Fruit fly (Drosophila melanogaster) whole organism, prepupa: ENCODE results near the gene zpg.

ENCODE experiments used
- CG10631 ChIP-seq: fragments of 200-800 bp; sonication (Bioruptor generic); optimal IDR thresholded peaks from 2 replicates; lab custom pipeline; 2016; ENCODE audit warnings: missing biosample characterization, missing genetic modification characterization
- CG10669 ChIP-seq: fragments of 200-800 bp; sonication (Bioruptor generic); optimal IDR thresholded peaks from 3 replicates; lab custom pipeline; 2018; ENCODE audit warnings: missing biosample characterization, mild to moderate bottlenecking, missing genetic modification characterization, moderate library complexity
- CG11294 ChIP-seq: fragments of 200-800 bp; sonication (Bioruptor generic); IDR thresholded peaks from 2 replicates; pipeline ENCODE4 v1.3.6; 2022; ENCODE audit warnings: missing biosample characterization, missing genetic modification characterization
- CG11762 ChIP-seq: fragments of 200-800 bp; sonication (Bioruptor generic); optimal IDR thresholded peaks from 3 replicates; lab custom pipeline; 2016; ENCODE audit warnings: missing biosample characterization, missing genetic modification characterization; ENCODE audit not compliant: insufficient read depth
- CG11902 ChIP-seq: fragments of 200-800 bp; sonication (Bioruptor generic); optimal IDR thresholded peaks from 3 replicates; lab custom pipeline; 2016; ENCODE audit warnings: missing biosample characterization, missing genetic modification characterization
- CG15336 ChIP-seq: fragments of 200-800 bp; sonication (Bioruptor generic); IDR thresholded peaks from 2 replicates; pipeline ENCODE4 v1.3.6; 2022; ENCODE audit warnings: missing biosample characterization, missing genetic modification characterization
- CG3032 ChIP-seq: fragments of 200-800 bp; optimal IDR thresholded peaks from 2 replicates; lab custom pipeline; 2019; ENCODE audit warnings: missing biosample characterization, mild to moderate bottlenecking, missing genetic modification characterization, moderate library complexity
- CG31627 ChIP-seq: fragments of 200-800 bp; sonication (Bioruptor generic); optimal IDR thresholded peaks from 3 replicates; lab custom pipeline; 2016; ENCODE audit warnings: missing biosample characterization, missing genetic modification characterization
- CG32006 ChIP-seq: fragments of 200-800 bp; sonication (Bioruptor generic); optimal IDR thresholded peaks from 3 replicates; lab custom pipeline; 2017; ENCODE audit warnings: missing biosample characterization, mild to moderate bottlenecking, missing genetic modification characterization
- CG34406 ChIP-seq: fragments of 200-800 bp; sonication (Bioruptor generic); optimal IDR thresholded peaks from 3 replicates; lab custom pipeline; 2016; ENCODE audit warnings: missing biosample characterization, missing genetic modification characterization
- CG3919 ChIP-seq: fragments of 200-800 bp; sonication (Bioruptor generic); optimal IDR thresholded peaks from 3 replicates; lab custom pipeline; 2016; ENCODE audit warnings: missing biosample characterization, missing genetic modification characterization
- CG4318 ChIP-seq: fragments of 200-800 bp; sonication (Bioruptor generic); optimal IDR thresholded peaks from 3 replicates; lab custom pipeline; 2017; ENCODE audit warnings: missing biosample characterization, mild to moderate bottlenecking, missing genetic modification characterization
- CG6163 ChIP-seq: fragments of 200-800 bp; sonication (Bioruptor generic); IDR thresholded peaks from 3 replicates; pipeline ENCODE4 v1.3.6; 2022; ENCODE audit warnings: missing biosample characterization, missing genetic modification characterization
- CG6792 ChIP-seq: fragments of 200-800 bp; sonication (Bioruptor generic); optimal IDR thresholded peaks from 3 replicates; lab custom pipeline; 2016; ENCODE audit warnings: missing biosample characterization, missing genetic modification characterization
- CG6854 ChIP-seq: fragments of 200-800 bp; sonication (Bioruptor generic); optimal IDR thresholded peaks from 2 replicates; lab custom pipeline; 2017; ENCODE audit warnings: missing biosample characterization, mild to moderate bottlenecking, missing genetic modification characterization
- CG8119 ChIP-seq: fragments of 200-800 bp; sonication (Bioruptor generic); IDR thresholded peaks from 3 replicates; pipeline ENCODE4 v1.3.6; 2022; ENCODE audit warnings: missing biosample characterization, missing genetic modification characterization
- CG8319 ChIP-seq: fragments of 200-800 bp; sonication (Bioruptor generic); optimal IDR thresholded peaks from 3 replicates; lab custom pipeline; 2016; ENCODE audit warnings: missing biosample characterization, missing genetic modification characterization
- CG9139 ChIP-seq: fragments of 200-800 bp; sonication (Bioruptor generic); optimal IDR thresholded peaks from 3 replicates; lab custom pipeline; 2017; ENCODE audit warnings: missing biosample characterization, mild to moderate bottlenecking, missing genetic modification characterization
- Eip75B ChIP-seq: fragments of 200-800 bp; sonication (Bioruptor generic); optimal IDR thresholded peaks from 3 replicates; lab custom pipeline; 2016; ENCODE audit warnings: missing biosample characterization, missing genetic modification characterization
- Eip78C ChIP-seq: fragments of 200-800 bp; sonication (Bioruptor generic); peaks from one replicate; lab custom pipeline; 2016; ENCODE audit warnings: missing biosample characterization, missing genetic modification characterization
- Eip93F ChIP-seq: fragments of 200-800 bp; sonication (Bioruptor generic); optimal IDR thresholded peaks from 2 replicates; lab custom pipeline; 2016; ENCODE audit warnings: missing biosample characterization, mild to moderate bottlenecking, missing genetic modification characterization
- Ets21C ChIP-seq: fragments of 200-800 bp; sonication (Bioruptor generic); optimal IDR thresholded peaks from 3 replicates; lab custom pipeline; 2016; ENCODE audit warnings: missing biosample characterization, missing genetic modification characterization
- Ets96B ChIP-seq: fragments of 200-800 bp; optimal IDR thresholded peaks from 2 replicates; lab custom pipeline; 2019; ENCODE audit warnings: missing biosample characterization, mild to moderate bottlenecking, missing genetic modification characterization, moderate library complexity
- Gug ChIP-seq: fragments of 200-800 bp; sonication (Bioruptor generic); IDR thresholded peaks from 2 replicates; pipeline ENCODE4 v1.3.6; 2022; ENCODE audit warnings: missing biosample characterization, missing genetic modification characterization
- Hr4 ChIP-seq: fragments of 200-800 bp; sonication (Bioruptor generic); optimal IDR thresholded peaks from 3 replicates; lab custom pipeline; 2016; ENCODE audit warnings: missing biosample characterization, missing genetic modification characterization
- Lpt ChIP-seq: fragments of 200-800 bp; sonication (Bioruptor generic); optimal IDR thresholded peaks from 3 replicates; lab custom pipeline; 2016; ENCODE audit warnings: missing biosample characterization, missing genetic modification characterization
- OdsH ChIP-seq: fragments of 200-800 bp; sonication (Bioruptor generic); optimal IDR thresholded peaks from 3 replicates; lab custom pipeline; 2016; ENCODE audit warnings: missing biosample characterization, missing genetic modification characterization
- Sox102F ChIP-seq: fragments of 200-800 bp; sonication (Bioruptor generic); optimal IDR thresholded peaks from 2 replicates; lab custom pipeline; 2016; ENCODE audit warnings: missing biosample characterization, mild to moderate bottlenecking, missing genetic modification characterization
- Sox15 ChIP-seq: fragments of 200-800 bp; sonication (Bioruptor generic); optimal IDR thresholded peaks from 3 replicates; lab custom pipeline; 2016; ENCODE audit warnings: missing biosample characterization, missing genetic modification characterization
- achi ChIP-seq: fragments of 200-800 bp; sonication (Bioruptor generic); optimal IDR thresholded peaks from 3 replicates; lab custom pipeline; 2016; ENCODE audit warnings: missing biosample characterization, missing genetic modification characterization
- acj6 ChIP-seq: fragments of 200-800 bp; sonication (Bioruptor generic); optimal IDR thresholded peaks from 3 replicates; lab custom pipeline; 2016; ENCODE audit warnings: missing biosample characterization, missing genetic modification characterization
- cyc ChIP-seq: fragments of 200-800 bp; sonication (Bioruptor generic); optimal IDR thresholded peaks from 3 replicates; lab custom pipeline; 2016; ENCODE audit warnings: missing biosample characterization, missing genetic modification characterization
- dac ChIP-seq: fragments of 200-800 bp; sonication (Bioruptor generic); optimal IDR thresholded peaks from 2 replicates; lab custom pipeline; 2017; ENCODE audit warnings: missing biosample characterization, mild to moderate bottlenecking, missing genetic modification characterization
- eg ChIP-seq: fragments of 200-800 bp; sonication (Bioruptor generic); IDR thresholded peaks from 3 replicates; pipeline ENCODE4 v1.3.6; 2022; ENCODE audit warnings: missing biosample characterization, missing genetic modification characterization
- esn ChIP-seq: fragments of 200-800 bp; sonication (Bioruptor generic); optimal IDR thresholded peaks from 2 replicates; lab custom pipeline; 2016; ENCODE audit warnings: missing biosample characterization, mild to moderate bottlenecking, missing genetic modification characterization, moderate library complexity
- fd59A ChIP-seq: fragments of 200-800 bp; sonication (Bioruptor generic); optimal IDR thresholded peaks from 2 replicates; lab custom pipeline; 2017; ENCODE audit warnings: missing biosample characterization, mild to moderate bottlenecking, missing genetic modification characterization, missing genetic modification reagents
- fkh ChIP-seq: fragments of 200-800 bp; sonication (Bioruptor generic); optimal IDR thresholded peaks from 3 replicates; lab custom pipeline; 2017; ENCODE audit warnings: missing biosample characterization, mild to moderate bottlenecking, missing genetic modification characterization, moderate library complexity
- lz ChIP-seq: fragments of 200-800 bp; sonication (Bioruptor generic); optimal IDR thresholded peaks from 3 replicates; lab custom pipeline; 2016; ENCODE audit warnings: missing biosample characterization, missing genetic modification characterization
- net ChIP-seq: fragments of 200-800 bp; sonication (Bioruptor generic); optimal IDR thresholded peaks from 3 replicates; lab custom pipeline; 2016; ENCODE audit warnings: missing biosample characterization, missing genetic modification characterization
- pdm3 ChIP-seq: fragments of 200-800 bp; sonication (Bioruptor generic); optimal IDR thresholded peaks from 3 replicates; lab custom pipeline; 2016; ENCODE audit warnings: missing biosample characterization, missing genetic modification characterization
- salr ChIP-seq, 2 experiments: fragments of 200-800 bp; sonication (Bioruptor generic); optimal IDR thresholded peaks; 3 replicates each; lab custom pipeline; 2016 to 2018; ENCODE audit warnings: missing biosample characterization in 2 of 2, missing genetic modification characterization in 2 of 2, mild to moderate bottlenecking in 1 of 2
- ss ChIP-seq, 2 experiments: fragments of 200-800 bp; sonication (Bioruptor generic); optimal IDR thresholded peaks; 2 replicates in 1 of 2; 3 replicates in 1 of 2; lab custom pipeline; 2017 to 2018; ENCODE audit warnings: mild to moderate bottlenecking in 2 of 2, missing biosample characterization in 2 of 2, missing genetic modification characterization in 2 of 2, moderate library complexity in 1 of 2
- svp ChIP-seq: fragments of 200-800 bp; sonication (Bioruptor generic); peaks from one replicate; lab custom pipeline; 2016; ENCODE audit warnings: missing biosample characterization, missing genetic modification characterization
- vri ChIP-seq: fragments of 200-800 bp; sonication (Bioruptor generic); optimal IDR thresholded peaks from 3 replicates; lab custom pipeline; 2016; ENCODE audit warnings: missing biosample characterization, mild to moderate bottlenecking, missing genetic modification characterization

Gene zpg

DNA sequence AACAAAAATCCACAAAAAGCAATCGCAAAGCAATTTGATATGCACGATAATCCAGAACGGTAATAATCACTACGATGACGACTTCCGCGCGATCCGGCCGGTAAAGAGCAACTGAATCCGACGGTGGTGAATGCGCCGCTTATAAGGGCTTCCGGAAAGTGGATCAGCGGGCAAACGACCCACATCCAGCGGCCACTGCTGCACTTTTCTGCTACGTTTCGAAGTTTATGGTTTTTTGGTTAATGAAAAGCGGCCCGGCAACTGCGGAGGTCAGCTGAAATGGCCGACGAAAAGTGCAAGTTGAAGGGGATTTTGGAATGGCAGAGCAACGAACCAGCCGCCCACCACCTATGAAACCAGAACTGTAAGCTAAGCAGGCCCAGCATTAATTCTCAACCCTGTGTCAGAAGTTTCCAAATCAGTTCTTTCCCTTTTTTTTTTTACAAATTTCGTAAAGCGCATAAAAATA, 2.5 kb downstream of the zpg start, which contains the start of the genes ndl and Rexo5:
TSS of gene ndl (minus strand) at position 101 of the 469 bp plus-strand sequence.
TSS of gene Rexo5 (plus strand) at position 419 of the 469 bp plus-strand sequence.
- TF ChIP-seq Ets21C (no peak), Sox15 (GFP tag; lab: Kevin White, UChicago) (no peak), CG34406 (GFP tag; lab: Kevin White, UChicago) (no peak), fd59A (GFP tag; lab: Kevin White, UChicago) (no peak), cyc (GFP tag; lab: Kevin White, UChicago) (no peak), Eip75B (GFP tag; lab: Kevin White, UChicago) (no peak), Eip93F (no peak)

DNA sequence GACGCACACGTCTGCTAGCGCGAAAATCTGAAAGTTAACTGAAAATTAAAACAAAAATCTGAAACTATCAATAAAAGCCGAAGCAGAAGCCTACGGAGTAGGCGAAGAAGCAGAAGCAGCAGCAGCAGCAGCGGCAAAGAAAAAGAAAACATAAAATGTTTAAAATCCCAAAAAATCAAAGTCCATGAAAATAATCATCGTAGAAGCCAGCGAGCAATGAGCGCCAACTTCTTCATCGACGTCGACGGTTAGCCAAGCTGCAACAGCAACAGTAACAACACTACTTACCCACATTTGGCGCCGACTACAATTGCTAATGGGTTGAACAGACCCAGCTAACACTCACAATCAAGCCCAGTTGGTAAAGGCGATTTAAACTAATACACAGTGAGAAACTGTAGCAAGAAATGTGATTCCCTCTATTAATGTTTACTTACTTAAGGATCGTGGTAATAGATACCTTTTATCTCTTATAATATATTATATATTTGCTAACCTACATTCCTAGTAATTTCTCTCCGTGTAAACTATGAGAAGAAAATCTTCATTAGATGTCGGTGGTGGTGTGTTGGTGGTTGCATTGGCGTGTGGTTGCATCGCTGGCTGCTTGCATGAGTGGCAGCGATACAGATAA, 16.3 kb downstream of the zpg start, which contains the start of gene jv:
TSS of gene jv (minus strand) at position 51 of the 634 bp plus-strand sequence.
- TF ChIP-seq OdsH (GFP tag; lab: Kevin White, UChicago) (no peak), cyc (GFP tag; lab: Kevin White, UChicago) (no peak), eg (peak; percentile 81; the same call in 2 of the 3 replicates), CG4318 (peak; percentile 35), CG10669 (GFP tag; lab: Kevin White, UChicago) (no peak), lz (no peak), CG10631 (peak; percentile 17), Lpt (GFP tag; lab: Kevin White, UChicago) (no peak), CG15336 (GFP tag; lab: Robert Waterston, UW) (peak; percentile 76), achi (GFP tag; lab: Kevin White, UChicago) (peak; percentile 29), CG11902 (GFP tag; lab: Kevin White, UChicago) (no peak), Hr4 (GFP tag; lab: Kevin White, UChicago) (peak; percentile 36), CG8119 (peak; percentile 65), Gug (GFP tag; lab: Robert Waterston, UW) (peak; percentile 63)

DNA sequence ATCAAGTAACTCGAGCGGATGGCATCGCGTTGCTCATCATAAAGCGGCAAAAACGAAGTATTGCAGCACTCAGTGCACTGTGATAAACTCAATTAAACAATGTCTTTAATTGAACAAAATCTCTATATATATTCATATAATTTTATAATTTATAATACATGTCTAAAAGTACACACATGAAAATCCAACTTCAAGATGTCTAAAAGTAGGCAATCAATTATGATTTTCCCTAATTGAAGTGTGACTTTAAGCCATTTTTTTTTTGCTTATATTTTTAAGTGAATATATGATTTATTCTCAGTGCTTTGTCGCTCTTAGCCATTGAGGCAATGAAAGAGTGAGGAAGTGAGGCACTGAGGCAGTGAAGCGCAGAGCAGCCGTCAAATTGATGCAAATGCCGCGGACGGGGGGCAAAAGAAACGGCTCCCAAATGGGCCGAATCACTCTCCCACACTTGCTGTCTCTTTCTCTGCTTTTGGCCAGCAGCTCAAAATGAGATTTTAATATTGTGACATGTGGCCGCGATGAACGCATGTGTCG, 28.4 kb downstream of the zpg start:
- TF ChIP-seq Gug (GFP tag; lab: Robert Waterston, UW) (no peak), CG11762 (no peak), CG15336 (GFP tag; lab: Robert Waterston, UW) (no peak), pdm3 (GFP tag; lab: Kevin White, UChicago) (no peak), Sox102F (GFP tag; lab: Kevin White, UChicago) (no peak), vri (no peak), salr (GFP tag; optimal IDR thresholded peaks at IDR 0.05; lab: Kevin White, UChicago) (no peak), svp (GFP tag; lab: Kevin White, UChicago) (peak; percentile 27), ss (GFP tag; optimal IDR thresholded peaks at IDR 0.05; lab: Kevin White, UChicago) (no peak), CG10631 (no peak), CG6854 (GFP tag; lab: Kevin White, UChicago) (no peak), cyc (GFP tag; lab: Kevin White, UChicago) (no peak), acj6 (GFP tag; lab: Kevin White, UChicago) (peak; percentile 42), CG32006 (GFP tag; lab: Kevin White, UChicago) (peak; percentile 12), CG3919 (GFP tag; lab: Kevin White, UChicago) (no peak), CG8319 (no peak), net (GFP tag; lab: Kevin White, UChicago) (peak; percentile 16), CG9139 (no peak), achi (GFP tag; lab: Kevin White, UChicago) (peak; percentile 34), CG4318 (no peak), eg (no peak), esn (GFP tag; lab: Kevin White, UChicago) (no peak), Ets96B (no peak), dac (no peak), Eip75B (GFP tag; lab: Kevin White, UChicago) (no peak), Hr4 (GFP tag; lab: Kevin White, UChicago) (peak; percentile 6), CG6792 (GFP tag; lab: Kevin White, UChicago) (no peak), CG11294 (GFP tag; lab: Robert Waterston, UW) (no peak), CG34406 (GFP tag; lab: Kevin White, UChicago) (peak; percentile 16), CG31627 (GFP tag; lab: Kevin White, UChicago) (no peak), Lpt (GFP tag; lab: Kevin White, UChicago) (no peak), fkh (GFP tag; lab: Kevin White, UChicago) (no peak), OdsH (GFP tag; lab: Kevin White, UChicago) (peak; percentile 56), Sox15 (GFP tag; lab: Kevin White, UChicago) (no peak), CG3032 (tag; lab: Kevin White, UChicago) (no peak), fd59A (GFP tag; lab: Kevin White, UChicago) (no peak), CG6163 (GFP tag; lab: Robert Waterston, UW) (no peak), lz (no peak), Eip78C (peak; percentile 69)
